Worm (Caenorhabditis elegans): ENCODE measurements around the gene cyp-25A3.

Gene cyp-25A3

ce11 chrIII:3820134-3820533 lies 19.4 kb downstream of the cyp-25A3 start (continued):
- no peak for TF ChIP-seq unc-130 (GFP tag; optimal IDR thresholded peaks at IDR 0.05)
- TF ChIP-seq F57A8.1 (GFP tag; optimal IDR thresholded peaks at IDR 0.05), result no peak
- no peak for TF ChIP-seq T26A5.8 (tag; optimal IDR thresholded peaks at IDR 0.05)
- TF ChIP-seq chd-7 (tag; optimal IDR thresholded peaks at IDR 0.05), result no peak
- TF ChIP-seq ztf-26 (tag; optimal IDR thresholded peaks at IDR 0.05), result no peak
- no peak for TF ChIP-seq lir-1 (GFP tag; conservative IDR thresholded peaks at IDR 0.05)
- TF ChIP-seq B0019.2 (GFP tag; conservative IDR thresholded peaks at IDR 0.05), result no peak
- TF ChIP-seq Y53F4B.3 (GFP tag; IDR thresholded peaks at IDR 0.05), result no peak
- TF ChIP-seq F55B11.4 (tag; optimal IDR thresholded peaks at IDR 0.05; ENCODE audit: borderline replicate concordance, insufficient read depth), result no peak
- TF ChIP-seq tbx-9 (tag; optimal IDR thresholded peaks at IDR 0.05; ENCODE audit: borderline replicate concordance), result no peak
- TF ChIP-seq F57C9.4 (tag; optimal IDR thresholded peaks at IDR 0.05), result no peak
- TF ChIP-seq mcd-1 (GFP tag; IDR thresholded peaks at IDR 0.05), result peak; percentile 34; the same call in 1 of the 2 replicates
- TF ChIP-seq ekl-4 (GFP tag; IDR thresholded peaks at IDR 0.05), result no peak
- no peak for TF ChIP-seq F37B4.10 (GFP tag; IDR thresholded peaks at IDR 0.05)
- TF ChIP-seq K12H6.12 (tag; optimal IDR thresholded peaks at IDR 0.05), result peak; percentile 24
- TF ChIP-seq lin-35 (GFP tag; optimal IDR thresholded peaks at IDR 0.05), result peak in 1 of 3 experiments; percentile 55
- 0 out of 2 replicates have a peak, but pooled peaks have one; percentile 29 for TF ChIP-seq egrh-3 (GFP tag; IDR thresholded peaks at IDR 0.05)
- peak; percentile 48 for TF ChIP-seq rcor-1 (GFP tag; IDR thresholded peaks at IDR 0.05)
- TF ChIP-seq attf-5 (GFP tag; optimal IDR thresholded peaks at IDR 0.05), result peak; percentile 82
- no peak for TF ChIP-seq zim-3 (tag; optimal IDR thresholded peaks at IDR 0.05)
- 0 out of 2 replicates have a peak, but pooled peaks have one; percentile 16 for TF ChIP-seq madf-6 (GFP tag; IDR thresholded peaks at IDR 0.05)
- no peak for TF ChIP-seq him-1 (tag; optimal IDR thresholded peaks at IDR 0.05)
- peak; percentile 80 for TF ChIP-seq dox-1 (GFP tag; IDR thresholded peaks at IDR 0.05)
- no peak for TF ChIP-seq K11D2.4 (GFP tag; IDR thresholded peaks at IDR 0.05)
- TF ChIP-seq nfya-1 (tag; optimal IDR thresholded peaks at IDR 0.05; ENCODE audit: borderline replicate concordance, insufficient read depth), result no peak
- no peak for TF ChIP-seq snpc-1.3 (tag; optimal IDR thresholded peaks at IDR 0.05; ENCODE audit: insufficient read depth)
- no peak for TF ChIP-seq atf-7 (tag; optimal IDR thresholded peaks at IDR 0.05)
- TF ChIP-seq F39B2.1 (GFP tag; IDR thresholded peaks at IDR 0.05), result no peak
- TF ChIP-seq Y56A3A.18 (GFP tag; IDR thresholded peaks at IDR 0.05), result no peak
- TF ChIP-seq nhr-120 (GFP tag; IDR thresholded peaks at IDR 0.05), result no peak
- no peak for TF ChIP-seq lsl-1 (GFP tag; optimal IDR thresholded peaks at IDR 0.05)
- no peak for TF ChIP-seq lag-1 (GFP tag; IDR thresholded peaks at IDR 0.05)
- TF ChIP-seq hlh-12 (tag; optimal IDR thresholded peaks at IDR 0.05), result no peak
- no peak for TF ChIP-seq B0035.1 (tag; optimal IDR thresholded peaks at IDR 0.05)
- TF ChIP-seq bed-1 (GFP tag; IDR thresholded peaks at IDR 0.05), result no peak
- TF ChIP-seq ama-1 (optimal IDR thresholded peaks at IDR 0.05), result no peak
- no peak for TF ChIP-seq ama-1 (GFP tag; optimal IDR thresholded peaks at IDR 0.05)
- no peak for TF ChIP-seq egl-18 (GFP tag; IDR thresholded peaks at IDR 0.05)
- TF ChIP-seq hmg-20 (GFP tag; IDR thresholded peaks at IDR 0.05), result no peak
- no peak for TF ChIP-seq ceh-40 (GFP tag; IDR thresholded peaks at IDR 0.05)
- TF ChIP-seq F10E7.11 (tag; optimal IDR thresholded peaks at IDR 0.05), result no peak
- no peak for TF ChIP-seq tlf-1 (GFP tag; optimal IDR thresholded peaks at IDR 0.05)
- TF ChIP-seq snpc-3.4 (tag; optimal IDR thresholded peaks at IDR 0.05), result no peak
- TF ChIP-seq akir-1 (GFP tag; optimal IDR thresholded peaks at IDR 0.05), result no peak
- TF ChIP-seq hsf-1 (GFP tag; IDR thresholded peaks at IDR 0.05), result no peak
- TF ChIP-seq D2030.7 (GFP tag; IDR thresholded peaks at IDR 0.05), result no peak
- TF ChIP-seq aptf-3 (GFP tag; IDR thresholded peaks at IDR 0.05), result no peak
- TF ChIP-seq zfh-2 (GFP tag; conservative IDR thresholded peaks at IDR 0.05), result peak; percentile 80
- no peak for TF ChIP-seq nhr-27 (tag; optimal IDR thresholded peaks at IDR 0.05)
- no peak for TF ChIP-seq ztf-25 (GFP tag; IDR thresholded peaks at IDR 0.05)

Data from whole organism, young adult.